Worm (Caenorhabditis elegans): Measurements from ENCODE around the gene srw-6.
A peak's percentile ranks its signal among the peaks of the same experiment; 100 is the strongest.

The srw-6 gene

ce11 chrV:3808336-3808735, at the start of gene srw-6:
srw-6 (plus strand) TSS chrV:3808636.
- TF ChIP-seq hnd-1 (tag; optimal IDR thresholded peaks at IDR 0.05) (no peak), aly-1 (tag; optimal IDR thresholded peaks at IDR 0.05) (no peak), hmg-4 (GFP tag; optimal IDR thresholded peaks at IDR 0.05) (no peak), F13C5.2 (tag; optimal IDR thresholded peaks at IDR 0.05) (no peak), tbx-11 (GFP tag; IDR thresholded peaks at IDR 0.05) (no peak), tbx-37 (GFP tag; conservative IDR thresholded peaks at IDR 0.05) (no peak), ceh-13 (GFP tag; optimal IDR thresholded peaks at IDR 0.05) (no peak), tra-4 (tag; optimal IDR thresholded peaks at IDR 0.05) (no peak), ama-1 (optimal IDR thresholded peaks at IDR 0.05) (no peak), pes-1 (GFP tag; IDR thresholded peaks at IDR 0.05) (no peak), hmbx-1 (tag; optimal IDR thresholded peaks at IDR 0.05) (no peak), scrt-1 (GFP tag; IDR thresholded peaks at IDR 0.05) (no peak), ets-7 (tag; optimal IDR thresholded peaks at IDR 0.05) (no peak), flt-1 (GFP tag; IDR thresholded peaks at IDR 0.05) (no peak), ceh-36 (tag; optimal IDR thresholded peaks at IDR 0.05) (no peak), B0310.2 (tag; optimal IDR thresholded peaks at IDR 0.05) (no peak), sea-1 (GFP tag; conservative IDR thresholded peaks at IDR 0.05) (no peak)

DNA sequence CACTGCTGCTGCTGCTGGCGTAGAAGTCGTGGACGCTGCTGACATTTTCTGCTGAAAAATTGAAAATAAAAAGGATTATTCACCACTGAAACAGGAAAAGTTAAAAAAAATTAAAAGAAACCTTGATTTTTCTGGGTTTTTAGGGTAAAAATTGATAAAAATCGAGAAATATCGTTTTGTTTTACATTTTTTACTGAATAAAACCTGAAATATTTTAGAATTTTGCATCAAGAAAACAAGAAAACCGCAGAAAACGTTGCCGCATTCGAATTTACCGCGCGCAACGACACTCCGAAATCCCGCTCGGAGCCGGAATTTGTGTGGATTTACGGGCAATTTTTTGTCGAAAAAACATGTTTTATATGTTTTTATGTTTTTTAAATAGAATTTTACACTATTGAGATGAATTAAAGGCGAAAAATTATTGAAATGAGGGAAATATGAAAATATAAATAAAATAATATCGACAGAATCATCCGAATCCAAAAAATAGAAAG, 49.0 kb upstream of the srw-6 start, which contains the start of gene chk-1:
chk-1 (minus strand) TSS at position 51 of the 497 bp plus-strand sequence.
- no peak for TF ChIP-seq ceh-13 (GFP tag; optimal IDR thresholded peaks at IDR 0.05)
- no peak for TF ChIP-seq B0310.2 (tag; optimal IDR thresholded peaks at IDR 0.05)
- no peak for TF ChIP-seq ceh-36 (tag; optimal IDR thresholded peaks at IDR 0.05)
- TF ChIP-seq F13C5.2 (tag; optimal IDR thresholded peaks at IDR 0.05) = peak; percentile 14

- TF ChIP-seq tbx-11 (GFP tag; IDR thresholded peaks at IDR 0.05) (no peak), pes-1 (GFP tag; IDR thresholded peaks at IDR 0.05) (no peak), flt-1 (GFP tag; IDR thresholded peaks at IDR 0.05) (no peak), aly-1 (tag; optimal IDR thresholded peaks at IDR 0.05) (no peak), sea-1 (GFP tag; conservative IDR thresholded peaks at IDR 0.05) (no peak)
Observed at ce11 chrV:3760839-3761238, 47.6 kb upstream of the srw-6 start, which contains the start of gene oac-55. oac-55 (plus strand) TSS chrV:3761139.

DNA sequence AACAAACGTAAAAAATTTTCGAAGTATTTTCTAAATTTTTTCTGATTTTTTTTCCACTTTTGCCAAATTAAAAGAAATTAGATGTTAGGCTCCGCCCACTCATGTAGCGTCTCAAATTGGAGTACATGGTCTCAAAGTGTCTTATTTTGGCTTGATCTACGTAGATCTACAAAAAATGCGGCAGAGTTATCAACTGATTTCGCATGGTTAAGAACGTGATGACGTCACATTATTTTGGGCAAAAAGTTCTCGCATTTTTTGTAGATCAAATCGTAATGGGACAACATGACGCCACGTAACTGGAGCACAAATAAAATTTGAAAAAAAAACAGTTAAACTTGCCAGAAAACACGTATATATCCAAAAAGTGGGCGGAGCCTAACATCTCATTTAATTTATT, 46.6 kb upstream of the srw-6 start:
- no peak for TF ChIP-seq sea-1 (GFP tag; conservative IDR thresholded peaks at IDR 0.05)
- no peak for TF ChIP-seq ama-1 (optimal IDR thresholded peaks at IDR 0.05)
- no peak for TF ChIP-seq tbx-11 (GFP tag; IDR thresholded peaks at IDR 0.05)
- no peak for TF ChIP-seq ceh-13 (GFP tag; optimal IDR thresholded peaks at IDR 0.05)
- no peak for TF ChIP-seq flt-1 (GFP tag; IDR thresholded peaks at IDR 0.05)
- no peak for TF ChIP-seq ceh-36 (tag; optimal IDR thresholded peaks at IDR 0.05)
- no peak for TF ChIP-seq F13C5.2 (tag; optimal IDR thresholded peaks at IDR 0.05)
- no peak for TF ChIP-seq pes-1 (GFP tag; IDR thresholded peaks at IDR 0.05)
- no peak for TF ChIP-seq hmg-4 (GFP tag; optimal IDR thresholded peaks at IDR 0.05)
- no peak for TF ChIP-seq B0310.2 (tag; optimal IDR thresholded peaks at IDR 0.05)
- no peak for TF ChIP-seq aly-1 (tag; optimal IDR thresholded peaks at IDR 0.05)
- no peak for TF ChIP-seq tra-4 (tag; optimal IDR thresholded peaks at IDR 0.05)
- no peak for TF ChIP-seq tbx-37 (GFP tag; conservative IDR thresholded peaks at IDR 0.05)
- no peak for TF ChIP-seq hmbx-1 (tag; optimal IDR thresholded peaks at IDR 0.05)
- no peak for TF ChIP-seq scrt-1 (GFP tag; IDR thresholded peaks at IDR 0.05)
- no peak for TF ChIP-seq ets-7 (tag; optimal IDR thresholded peaks at IDR 0.05)
- no peak for TF ChIP-seq hnd-1 (tag; optimal IDR thresholded peaks at IDR 0.05)

DNA sequence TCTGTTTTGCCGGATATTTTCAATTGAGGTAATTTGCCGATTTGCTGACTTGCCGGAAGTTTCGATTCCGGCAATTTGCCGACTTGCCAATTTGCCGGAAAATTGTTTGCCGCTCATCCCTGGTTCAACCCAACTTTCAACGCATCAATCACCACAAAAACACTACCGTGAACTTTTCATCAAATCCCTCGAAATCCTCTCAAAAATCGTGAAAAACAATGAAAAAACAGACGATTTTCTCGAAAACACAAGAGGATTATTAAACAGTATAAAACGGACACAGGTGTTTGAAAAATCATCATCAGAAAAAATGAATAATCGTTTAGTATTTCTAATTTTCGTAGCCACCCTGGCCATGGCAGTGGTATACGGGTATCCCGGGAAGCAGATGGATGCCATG, 41.5 kb upstream of the srw-6 start, which contains the start of gene Y39H10A.1:
Y39H10A.1 (plus strand) TSS at position 301 of the 400 bp plus-strand sequence.
- TF ChIP-seq B0310.2 (tag; optimal IDR thresholded peaks at IDR 0.05) (no peak), hmbx-1 (tag; optimal IDR thresholded peaks at IDR 0.05) (no peak), hnd-1 (tag; optimal IDR thresholded peaks at IDR 0.05) (no peak), ceh-36 (tag; optimal IDR thresholded peaks at IDR 0.05) (no peak), hmg-4 (GFP tag; optimal IDR thresholded peaks at IDR 0.05) (no peak), tra-4 (tag; optimal IDR thresholded peaks at IDR 0.05) (no peak), pes-1 (GFP tag; IDR thresholded peaks at IDR 0.05) (no peak), ama-1 (optimal IDR thresholded peaks at IDR 0.05) (no peak)

DNA sequence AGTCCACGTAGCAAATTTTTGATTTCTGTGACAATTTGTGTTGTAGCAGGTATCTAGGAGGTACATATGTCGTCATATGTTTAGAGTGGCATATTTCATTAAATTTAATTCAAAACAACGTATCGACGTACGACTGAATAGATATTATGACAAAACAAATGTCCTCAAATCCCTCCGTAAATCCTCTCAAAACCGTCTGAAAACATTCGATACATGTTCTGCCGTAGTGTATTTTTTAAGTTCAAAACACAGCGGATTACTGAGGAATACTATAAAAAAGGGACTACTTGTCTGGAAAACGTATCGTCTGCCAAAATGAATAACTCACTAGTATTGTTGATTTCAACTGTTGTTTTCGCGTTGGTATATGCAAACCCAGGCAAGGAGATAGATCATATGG, 40.2 kb upstream of the srw-6 start, which contains the start of gene R08E5.4:
R08E5.4 (plus strand) TSS at position 301 of the 400 bp plus-strand sequence.
- TF ChIP-seq tbx-11 (GFP tag; IDR thresholded peaks at IDR 0.05) (no peak), F13C5.2 (tag; optimal IDR thresholded peaks at IDR 0.05) (no peak), tbx-37 (GFP tag; conservative IDR thresholded peaks at IDR 0.05) (no peak), hnd-1 (tag; optimal IDR thresholded peaks at IDR 0.05) (no peak), hmg-4 (GFP tag; optimal IDR thresholded peaks at IDR 0.05) (no peak), hmbx-1 (tag; optimal IDR thresholded peaks at IDR 0.05) (no peak), flt-1 (GFP tag; IDR thresholded peaks at IDR 0.05) (no peak), scrt-1 (GFP tag; IDR thresholded peaks at IDR 0.05) (no peak), tra-4 (tag; optimal IDR thresholded peaks at IDR 0.05) (no peak), ceh-13 (GFP tag; optimal IDR thresholded peaks at IDR 0.05) (no peak), ama-1 (optimal IDR thresholded peaks at IDR 0.05) (no peak), ets-7 (tag; optimal IDR thresholded peaks at IDR 0.05) (no peak), sea-1 (GFP tag; conservative IDR thresholded peaks at IDR 0.05) (no peak), B0310.2 (tag; optimal IDR thresholded peaks at IDR 0.05) (no peak)

DNA sequence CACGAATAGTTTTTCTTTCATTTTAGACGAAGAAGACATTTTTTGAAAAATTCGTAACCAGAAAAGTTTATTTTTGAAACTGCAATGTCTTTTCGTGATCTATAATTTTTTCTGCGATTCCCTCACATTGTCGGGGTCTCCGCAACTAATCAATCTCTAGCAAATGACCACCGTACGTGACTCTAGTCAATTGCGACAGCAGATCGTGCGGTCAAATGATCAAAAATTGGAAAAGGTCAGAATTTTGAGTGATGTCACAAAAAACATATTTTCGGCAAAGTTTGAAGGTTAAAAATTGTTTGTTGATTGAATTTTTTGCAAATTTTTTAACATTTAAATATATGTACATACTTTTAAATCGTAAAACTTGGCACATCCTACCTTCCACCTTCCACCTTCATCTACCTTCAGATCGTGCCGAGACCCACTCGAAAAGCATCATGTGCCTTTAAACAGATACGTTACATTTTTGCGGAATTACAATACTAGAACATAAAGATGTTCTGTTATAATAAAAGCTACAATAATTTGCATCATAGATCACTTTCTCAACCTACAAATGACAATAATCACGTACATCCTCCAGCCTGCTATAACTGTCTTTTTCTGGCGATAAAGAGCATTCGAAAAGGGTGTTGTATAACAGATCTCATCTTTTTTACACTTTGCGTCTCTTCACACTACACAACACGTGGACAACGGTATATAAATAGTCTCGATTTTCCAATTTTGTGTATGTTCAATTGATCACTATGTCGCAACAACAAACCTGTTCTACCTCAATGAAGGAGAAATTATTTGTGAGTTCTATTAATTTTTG, 36.8 kb upstream of the srw-6 start, which contains the start of the genes R08E5.1 and rips-1:
R08E5.1 (minus strand) TSS at position 82 of the 820 bp plus-strand sequence.
rips-1 (plus strand) TSS at position 585 of the 820 bp plus-strand sequence.
- TF ChIP-seq ceh-36 (tag; optimal IDR thresholded peaks at IDR 0.05) (no peak), pes-1 (GFP tag; IDR thresholded peaks at IDR 0.05) (no peak), scrt-1 (GFP tag; IDR thresholded peaks at IDR 0.05) (no peak), tbx-37 (GFP tag; conservative IDR thresholded peaks at IDR 0.05) (no peak), aly-1 (tag; optimal IDR thresholded peaks at IDR 0.05) (no peak), ets-7 (tag; optimal IDR thresholded peaks at IDR 0.05) (no peak), tbx-11 (GFP tag; IDR thresholded peaks at IDR 0.05) (no peak)

Measured in whole organism, early embryonic.